Fruit fly (Drosophila melanogaster) S2 (cell line): ENCODE results near the gene trh.
A peak's percentile ranks its signal among the peaks of the same experiment; 100 is the strongest.

Experiments
- CG8478 ChIP-seq: fragments of >200 bp; optimal IDR thresholded peaks from 2 replicates; lab custom pipeline; 2018
- CTCF ChIP-seq, 2 experiments: fragments of >200 bp; optimal IDR thresholded peaks; 2 replicates each; lab custom pipeline; 2018

trh gene

dm6 chr3L:348406-348743 is 44.1 kb downstream of the trh start:
- TF ChIP-seq CG8478 (lab: Kevin White, UChicago) = no peak
- no peak for TF ChIP-seq CTCF (optimal IDR thresholded peaks at IDR 0.05; lab: Kevin White, UChicago)

- TF ChIP-seq CG8478 (lab: Kevin White, UChicago) (no peak), CTCF (optimal IDR thresholded peaks at IDR 0.05; lab: Kevin White, UChicago) (no peak)
Measured at dm6 chr3L:347641-348405, 44.6 kb downstream of the trh start.

- TF ChIP-seq CTCF (optimal IDR thresholded peaks at IDR 0.05; lab: Kevin White, UChicago) = peak in 1 of 2 experiments; percentile 5
- TF ChIP-seq CG8478 (lab: Kevin White, UChicago) = no peak
Measured at dm6 chr3L:346656-347640, 45.5 kb downstream of the trh start, which contains the start of gene mth. mth (minus strand) TSS chr3L:346957.

- TF ChIP-seq CTCF (optimal IDR thresholded peaks at IDR 0.05; lab: Kevin White, UChicago) = no peak
- TF ChIP-seq CG8478 (lab: Kevin White, UChicago) = no peak
Measured at dm6 chr3L:343316-343715, 49.1 kb downstream of the trh start.

dm6 chr3L:342839-343238 is 49.6 kb downstream of the trh start, which contains the start of gene mthl10:
mthl10 (minus strand) TSS chr3L:342915.
- no peak for TF ChIP-seq CG8478 (lab: Kevin White, UChicago)
- peak; percentile 31 to 51 for TF ChIP-seq CTCF (optimal IDR thresholded peaks at IDR 0.05; lab: Kevin White, UChicago)

dm6 chr3L:341052-341852 is 51.2 kb downstream of the trh start:
- TF ChIP-seq CG8478 (lab: Kevin White, UChicago) (no peak), CTCF (optimal IDR thresholded peaks at IDR 0.05; lab: Kevin White, UChicago) (no peak)

dm6 chr3L:340569-340968 is 51.9 kb downstream of the trh start:
- no peak for TF ChIP-seq CG8478 (lab: Kevin White, UChicago)
- no peak for TF ChIP-seq CTCF (optimal IDR thresholded peaks at IDR 0.05; lab: Kevin White, UChicago)

- TF ChIP-seq CG8478 (lab: Kevin White, UChicago) = no peak
- TF ChIP-seq CTCF (optimal IDR thresholded peaks at IDR 0.05; lab: Kevin White, UChicago) = no peak
Measured at dm6 chr3L:340124-340523, 52.3 kb downstream of the trh start.

- TF ChIP-seq CG8478 (lab: Kevin White, UChicago) (no peak), CTCF (optimal IDR thresholded peaks at IDR 0.05; lab: Kevin White, UChicago) (no peak)
Measured at dm6 chr3L:339072-339471, 53.4 kb downstream of the trh start.

- no peak for TF ChIP-seq CTCF (optimal IDR thresholded peaks at IDR 0.05; lab: Kevin White, UChicago)
- TF ChIP-seq CG8478 (lab: Kevin White, UChicago) = no peak
Measured at dm6 chr3L:338116-338515, 54.3 kb downstream of the trh start.

- TF ChIP-seq CG8478 (lab: Kevin White, UChicago) (no peak), CTCF (optimal IDR thresholded peaks at IDR 0.05; lab: Kevin White, UChicago) (no peak)
Measured at dm6 chr3L:337148-337547, 55.3 kb downstream of the trh start.

- peak in 1 of 2 experiments; percentile 50 for TF ChIP-seq CTCF (optimal IDR thresholded peaks at IDR 0.05; lab: Kevin White, UChicago)
- TF ChIP-seq CG8478 (lab: Kevin White, UChicago) = no peak
Measured at dm6 chr3L:331842-332802, 60.3 kb downstream of the trh start, which contains the start of gene mthl9. mthl9 (minus strand) TSS chr3L:332309.

- TF ChIP-seq CTCF (optimal IDR thresholded peaks at IDR 0.05; lab: Kevin White, UChicago) (no peak), CG8478 (lab: Kevin White, UChicago) (no peak)
Measured at dm6 chr3L:329153-329698, 63.2 kb downstream of the trh start.
